Worm (Caenorhabditis elegans) whole organism, L2 larva: ENCODE results near the gene tag-250.

Source experiments
- C34F6.9 ChIP-seq: fragments of 150-350 bp; optimal IDR thresholded peaks from 2 replicates; lab custom pipeline; 2014; ENCODE audit warnings: missing biosample characterization, missing genetic modification characterization
- F13H6.1 ChIP-seq: sonication (generic microtip); optimal IDR thresholded peaks from 2 replicates; lab custom pipeline; 2016; ENCODE audit warnings: missing genetic modification characterization, missing compliant biosample characterization
- R02D3.7 ChIP-seq: fragments of 150-350 bp; optimal IDR thresholded peaks from 2 replicates; lab custom pipeline; 2014; ENCODE audit warnings: missing biosample characterization, missing genetic modification characterization
- alr-1 ChIP-seq: fragments of 150-350 bp; optimal IDR thresholded peaks from 2 replicates; lab custom pipeline; 2014; ENCODE audit warnings: missing biosample characterization, missing genetic modification characterization
- ama-1 ChIP-seq: fragments of 150-350 bp; optimal IDR thresholded peaks from 2 replicates; lab custom pipeline; 2018; ENCODE audit warnings: inconsistent platforms
- blmp-1 ChIP-seq: sonication (generic microtip); optimal IDR thresholded peaks from 2 replicates; lab custom pipeline; 2017; ENCODE audit warnings: missing genetic modification characterization, mild to moderate bottlenecking, missing compliant biosample characterization, antibody characterized with exemption, moderate library complexity; ENCODE audit not compliant: insufficient read depth
- ceh-16 ChIP-seq: fragments of 150-350 bp; optimal IDR thresholded peaks from 2 replicates; lab custom pipeline; 2014; ENCODE audit warnings: missing biosample characterization, missing genetic modification characterization
- ceh-82 ChIP-seq: fragments of 150-350 bp; optimal IDR thresholded peaks from 2 replicates; lab custom pipeline; 2014; ENCODE audit warnings: missing biosample characterization, missing genetic modification characterization
- crh-2 ChIP-seq: sonication (generic microtip); optimal IDR thresholded peaks from 2 replicates; lab custom pipeline; 2017; ENCODE audit warnings: missing biosample characterization, missing genetic modification characterization
- dmd-4 ChIP-seq: sonication (generic microtip); optimal IDR thresholded peaks from 2 replicates; lab custom pipeline; 2017; ENCODE audit warnings: missing biosample characterization, missing genetic modification characterization
- elt-3 ChIP-seq: sonication (generic microtip); optimal IDR thresholded peaks from 2 replicates; lab custom pipeline; 2017; ENCODE audit warnings: missing biosample characterization, missing genetic modification characterization
- fos-1 ChIP-seq: fragments of 150-350 bp; optimal IDR thresholded peaks from 2 replicates; lab custom pipeline; 2014; ENCODE audit warnings: missing biosample characterization, missing genetic modification characterization
- lin-13 ChIP-seq: fragments of 150-350 bp; optimal IDR thresholded peaks from 2 replicates; lab custom pipeline; 2014; ENCODE audit warnings: missing biosample characterization, missing genetic modification reagents, missing genetic modification characterization
- lin-39 ChIP-seq: fragments of 150-350 bp; optimal IDR thresholded peaks from 2 replicates; lab custom pipeline; 2014; ENCODE audit warnings: missing biosample characterization, missing genetic modification reagents, missing genetic modification characterization
- lsy-2 ChIP-seq, 2 experiments: fragments of 150-350 bp in 1 of 2; sonication (generic microtip) in 1 of 2; optimal IDR thresholded peaks; 2 replicates each; lab custom pipeline; 2014 to 2017; ENCODE audit warnings: missing biosample characterization in 2 of 2, missing genetic modification characterization in 2 of 2
- mab-5 ChIP-seq: fragments of 150-350 bp; optimal IDR thresholded peaks from 2 replicates; lab custom pipeline; 2014; ENCODE audit warnings: missing biosample characterization, missing genetic modification characterization
- mbf-1 ChIP-seq: sonication (generic microtip); optimal IDR thresholded peaks from 2 replicates; lab custom pipeline; 2017; ENCODE audit warnings: missing biosample characterization, missing genetic modification characterization
- mdl-1 ChIP-seq, 2 experiments: fragments of 150-350 bp in 1 of 2; sonication (generic microtip) in 1 of 2; optimal IDR thresholded peaks; 2 replicates each; lab custom pipeline; 2017; ENCODE audit warnings: missing biosample characterization in 2 of 2, missing genetic modification characterization in 2 of 2
- nhr-10 ChIP-seq: sonication (generic microtip); optimal IDR thresholded peaks from 2 replicates; lab custom pipeline; 2017; ENCODE audit warnings: missing biosample characterization, missing genetic modification characterization
- nhr-12 ChIP-seq: fragments of 150-350 bp; optimal IDR thresholded peaks from 2 replicates; lab custom pipeline; 2014; ENCODE audit warnings: missing biosample characterization, missing genetic modification characterization
- nhr-129 ChIP-seq: fragments of 150-350 bp; optimal IDR thresholded peaks from 2 replicates; lab custom pipeline; 2014; ENCODE audit warnings: missing biosample characterization, missing genetic modification characterization
- nhr-23 ChIP-seq: fragments of 150-350 bp; optimal IDR thresholded peaks from 2 replicates; lab custom pipeline; 2014; ENCODE audit warnings: missing biosample characterization, missing genetic modification reagents, missing genetic modification characterization
- nhr-25 ChIP-seq: fragments of 150-350 bp; sonication (generic microtip); optimal IDR thresholded peaks from 3 replicates; lab custom pipeline; 2014; ENCODE audit warnings: missing biosample characterization, missing genetic modification characterization
- nhr-77 ChIP-seq: fragments of 150-350 bp; optimal IDR thresholded peaks from 2 replicates; lab custom pipeline; 2014; ENCODE audit warnings: missing biosample characterization, missing genetic modification characterization
- sem-4 ChIP-seq: fragments of 150-350 bp; optimal IDR thresholded peaks from 2 replicates; lab custom pipeline; 2014; ENCODE audit warnings: missing biosample characterization, missing genetic modification reagents, missing genetic modification characterization
- skn-1 ChIP-seq: sonication (generic microtip); optimal IDR thresholded peaks from 2 replicates; lab custom pipeline; 2017; ENCODE audit warnings: missing biosample characterization, missing genetic modification characterization
- snpc-4 ChIP-seq: fragments of 150-350 bp; optimal IDR thresholded peaks from 2 replicates; lab custom pipeline; 2014; ENCODE audit warnings: missing biosample characterization, missing genetic modification characterization
- unc-39 ChIP-seq: fragments of 150-350 bp; optimal IDR thresholded peaks from 2 replicates; lab custom pipeline; 2014; ENCODE audit warnings: missing biosample characterization, missing genetic modification characterization
- unc-55 ChIP-seq: fragments of 150-350 bp; sonication (generic microtip); optimal IDR thresholded peaks from 3 replicates; lab custom pipeline; 2014; ENCODE audit warnings: missing biosample characterization, missing genetic modification reagents, missing genetic modification characterization
- zag-1 ChIP-seq: fragments of 150-350 bp; optimal IDR thresholded peaks from 2 replicates; lab custom pipeline; 2014; ENCODE audit warnings: missing biosample characterization, missing genetic modification characterization
- ztf-1 ChIP-seq: fragments of 200-800 bp; sonication (Bioruptor generic); conservative IDR thresholded peaks from 2 replicates; pipeline ENCODE4 v1.3.6; 2022; ENCODE audit warnings: missing genetic modification characterization, missing compliant biosample characterization
- ztf-4 ChIP-seq: fragments of 150-350 bp; optimal IDR thresholded peaks from 2 replicates; lab custom pipeline; 2014; ENCODE audit warnings: missing biosample characterization, missing genetic modification characterization

The tag-250 gene

DNA sequence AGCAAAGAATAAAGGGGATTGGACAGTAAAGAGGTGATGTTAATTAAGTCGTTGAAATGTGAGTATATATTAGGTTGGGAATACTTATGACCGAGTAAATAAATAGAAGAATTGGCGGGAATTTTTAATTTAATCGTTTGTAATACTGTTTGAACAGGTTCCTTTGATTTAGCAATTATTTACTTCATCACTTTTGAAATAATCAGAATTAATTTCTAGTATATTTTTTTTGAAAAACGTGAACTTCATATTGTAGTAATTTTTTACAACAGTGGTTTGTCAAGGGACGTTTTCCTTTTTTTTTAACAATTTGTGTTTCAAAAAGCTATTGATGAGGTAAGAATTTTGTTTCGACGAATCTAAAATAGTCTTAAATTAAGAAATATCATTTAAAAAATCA is 2.5 kb downstream of the tag-250 start, which contains the start of gene C29E4.17:
Gene C29E4.17, plus strand, starts transcription at position 301 of the 400 bp plus-strand sequence.
- TF ChIP-seq fos-1 (tag; lab: Kevin White, UChicago) = no peak
- TF ChIP-seq nhr-10 = no peak
- TF ChIP-seq blmp-1 (tag; lab: Kevin White, UChicago) = no peak
- TF ChIP-seq nhr-23 = no peak
- no peak for TF ChIP-seq mdl-1 (tag; optimal IDR thresholded peaks at IDR 0.05; lab: Kevin White, UChicago)
- no peak for TF ChIP-seq R02D3.7
- TF ChIP-seq snpc-4 (tag; lab: Kevin White, UChicago) = no peak
- TF ChIP-seq alr-1 = no peak
- no peak for TF ChIP-seq ztf-4
- no peak for TF ChIP-seq unc-39 (tag; lab: Kevin White, UChicago)
- no peak for TF ChIP-seq lin-13 (GFP tag; lab: Kevin White, UChicago)
- TF ChIP-seq sem-4 (tag; lab: Kevin White, UChicago) = no peak
- no peak for TF ChIP-seq mbf-1 (tag; lab: Kevin White, UChicago)
- no peak for TF ChIP-seq nhr-12 (tag; lab: Kevin White, UChicago)
- no peak for TF ChIP-seq zag-1
- no peak for TF ChIP-seq ceh-16 (tag; lab: Kevin White, UChicago)
- no peak for TF ChIP-seq lin-39

DNA sequence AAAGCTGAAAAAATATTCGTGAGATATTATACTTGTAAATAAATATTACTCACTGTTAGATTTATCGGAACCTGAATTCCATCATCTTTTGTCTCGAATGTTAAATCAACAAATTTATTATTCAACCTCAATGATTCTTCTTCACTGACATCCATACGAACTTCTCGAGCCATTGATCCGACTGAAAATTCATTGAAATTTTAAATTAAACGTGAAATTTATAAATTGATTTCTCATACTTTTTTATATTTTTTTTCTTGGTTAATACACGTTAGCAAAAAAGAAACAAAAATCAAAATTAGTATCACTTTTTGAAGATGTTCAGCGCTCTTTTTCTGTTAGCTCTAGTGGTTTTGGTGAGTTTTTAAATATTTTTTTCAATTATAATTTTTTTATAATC is 4.9 kb downstream of the tag-250 start, which contains the start of gene C29E4.14:
Gene C29E4.14, plus strand, starts transcription at position 301 of the 400 bp plus-strand sequence.
- TF ChIP-seq mab-5 (tag; lab: Kevin White, UChicago) = no peak
- TF ChIP-seq skn-1 (tag; lab: Kevin White, UChicago) = no peak
- no peak for TF ChIP-seq fos-1 (tag; lab: Kevin White, UChicago)
- TF ChIP-seq crh-2 (tag; lab: Kevin White, UChicago) = no peak
- no peak for TF ChIP-seq unc-55
- no peak for TF ChIP-seq unc-39 (tag; lab: Kevin White, UChicago)
- no peak for TF ChIP-seq lin-39
- no peak for TF ChIP-seq R02D3.7
- no peak for TF ChIP-seq nhr-25
- TF ChIP-seq ztf-1 = no peak
- no peak for TF ChIP-seq zag-1
- TF ChIP-seq nhr-10 = no peak
- no peak for TF ChIP-seq elt-3

DNA sequence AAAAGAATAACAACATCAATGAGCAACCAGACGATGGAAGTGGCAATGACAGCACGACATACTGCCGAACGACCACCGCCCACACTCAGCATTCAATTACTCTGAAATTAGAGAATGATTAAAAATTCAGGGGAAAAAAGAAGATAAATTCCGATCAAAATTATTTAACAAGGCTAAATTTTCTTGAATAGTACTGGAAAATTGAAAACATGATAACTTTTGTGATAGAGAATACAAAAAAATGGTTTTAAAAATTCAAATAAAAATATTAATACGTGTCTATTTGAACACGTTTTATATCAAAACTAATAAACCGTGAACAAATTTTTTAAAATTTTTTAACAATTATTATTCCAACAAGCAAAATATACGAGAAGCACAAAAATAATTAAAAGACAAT is 7.1 kb downstream of the tag-250 start, which contains the start of gene gly-3:
Gene gly-3, minus strand, starts transcription at position 101 of the 400 bp plus-strand sequence.
- TF ChIP-seq mdl-1 (tag; optimal IDR thresholded peaks at IDR 0.05; lab: Kevin White, UChicago) = no peak
- TF ChIP-seq dmd-4 (tag; lab: Kevin White, UChicago) = no peak
- TF ChIP-seq, all 48 proteins: peak for 0

DNA sequence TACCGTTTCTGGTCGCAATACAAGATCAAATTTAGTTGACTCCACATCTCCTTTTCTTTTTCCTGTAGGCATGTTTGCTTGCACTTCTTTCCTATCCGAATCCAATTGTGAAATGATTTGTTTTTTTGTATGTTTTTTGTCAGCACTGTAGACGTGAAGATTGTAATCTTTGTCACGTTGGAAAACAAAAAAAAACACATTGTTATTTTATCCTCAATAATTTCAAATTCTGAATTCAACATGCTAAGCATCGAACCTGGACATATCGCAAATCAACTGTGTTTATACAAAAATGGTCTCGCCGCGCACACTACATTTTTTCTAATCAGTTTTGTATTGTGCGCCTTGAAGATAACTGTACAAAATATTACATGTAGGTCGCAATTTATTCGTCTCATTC is 11.2 kb downstream of the tag-250 start, which contains the start of gene ZK688.12:
Gene ZK688.12, minus strand, starts transcription at position 101 of the 400 bp plus-strand sequence.
- TF ChIP-seq ceh-82 (tag; lab: Kevin White, UChicago) = no peak
- TF ChIP-seq mab-5 (tag; lab: Kevin White, UChicago) = no peak
- TF ChIP-seq lin-13 (GFP tag; lab: Kevin White, UChicago) = no peak
- TF ChIP-seq, all 48 proteins: peak for 0

DNA sequence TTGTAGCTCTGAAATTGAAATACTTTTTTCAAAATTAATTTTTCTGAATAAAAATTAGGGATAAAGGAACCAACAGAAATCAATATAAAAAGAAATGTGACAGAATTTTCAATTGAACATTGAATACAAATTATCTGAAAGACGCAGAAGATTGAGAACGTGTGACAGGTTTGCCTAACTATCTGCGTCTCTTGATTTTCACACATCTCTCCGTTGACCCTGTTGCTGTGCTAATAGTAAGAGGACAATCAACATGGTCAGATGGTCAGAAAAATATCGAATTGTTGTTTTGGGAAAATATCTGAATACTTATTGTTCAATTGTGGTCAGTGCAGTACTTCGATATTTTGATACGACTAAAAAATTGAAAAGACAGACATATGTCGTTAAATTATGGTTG is 13.1 kb downstream of the tag-250 start, which contains the start of gene ZK688.7:
Gene ZK688.7, minus strand, starts transcription at position 14 of the 400 bp plus-strand sequence.
- peak; percentile 51 for TF ChIP-seq C34F6.9 (tag; lab: Kevin White, UChicago)
- TF ChIP-seq F13H6.1 = no peak
- TF ChIP-seq nhr-25 = peak; percentile 56
- peak; percentile 13 for TF ChIP-seq crh-2 (tag; lab: Kevin White, UChicago)
- peak; percentile 4 for TF ChIP-seq fos-1 (tag; lab: Kevin White, UChicago)
- TF ChIP-seq R02D3.7 = no peak
- TF ChIP-seq lsy-2 (tag; optimal IDR thresholded peaks at IDR 0.05; lab: Kevin White, UChicago) = peak in 1 of 2 experiments; percentile 38
- TF ChIP-seq nhr-129 = peak; percentile 57

DNA sequence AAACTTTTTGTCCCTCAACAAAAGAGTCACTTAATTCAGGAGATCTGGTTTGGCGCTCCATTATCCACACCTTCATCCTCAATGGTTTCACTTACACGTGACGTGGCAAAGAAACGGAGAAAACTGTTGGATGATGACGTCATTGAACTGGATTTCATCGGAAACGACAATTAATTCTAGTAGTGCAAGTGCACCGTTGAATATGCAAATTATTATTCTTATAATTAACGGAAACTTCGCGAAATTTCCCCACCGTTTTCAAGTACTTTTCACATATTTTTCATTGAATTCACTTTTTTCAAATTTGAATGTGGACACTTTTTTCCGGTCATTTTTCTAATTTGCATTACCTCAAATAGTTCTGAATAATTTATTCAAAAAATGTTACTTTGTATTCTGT is 15.5 kb downstream of the tag-250 start, which contains the start of gene ZK688.1:
Gene ZK688.1, plus strand, starts transcription at position 301 of the 400 bp plus-strand sequence.
- no peak for TF ChIP-seq alr-1
- no peak for TF ChIP-seq sem-4 (tag; lab: Kevin White, UChicago)
- TF ChIP-seq nhr-77 (tag; lab: Kevin White, UChicago) = no peak
- no peak for TF ChIP-seq ama-1
- TF ChIP-seq ceh-16 (tag; lab: Kevin White, UChicago) = no peak
- TF ChIP-seq, all 48 proteins: peak for 0
